Worm (Caenorhabditis elegans): Measurements from ENCODE around the gene dhps-1.

- TF ChIP-seq ztf-29 (GFP tag; IDR thresholded peaks at IDR 0.05) (no peak), flt-1 (GFP tag; IDR thresholded peaks at IDR 0.05) (no peak), med-1 (GFP tag; optimal IDR thresholded peaks at IDR 0.05; ENCODE audit: insufficient read depth) (no peak), cog-1 (tag; optimal IDR thresholded peaks at IDR 0.05) (no peak), tab-1 (GFP tag; IDR thresholded peaks at IDR 0.05) (no peak)
These were observed 19.2 kb upstream of the dhps-1 start, which contains the start of gene acbp-6 for ce11 chrII:11973632-11974031.
